Worm (Caenorhabditis elegans): Measurements from ENCODE around the gene ubc-7.

ce11 chrIII:9597044-9597443 is 33.9 kb downstream of the ubc-7 start, which contains the start of gene C48B4.12:
- no peak for TF ChIP-seq W03F9.2 (tag; optimal IDR thresholded peaks at IDR 0.05)
- TF ChIP-seq dao-5 (tag; optimal IDR thresholded peaks at IDR 0.05), result no peak
